Worm (Caenorhabditis elegans) whole organism, L3 larva: ENCODE data around the gene srf-3.

ENCODE experiments used
- R02D3.7 ChIP-seq: fragments of 150-350 bp; optimal IDR thresholded peaks from 2 replicates; lab custom pipeline; 2014; ENCODE audit warnings: missing biosample characterization, missing genetic modification characterization
- ZK546.5 ChIP-seq: sonication (generic microtip); optimal IDR thresholded peaks from 2 replicates; lab custom pipeline; 2017; ENCODE audit warnings: missing biosample characterization, missing genetic modification characterization
- aly-2 ChIP-seq: fragments of 150-350 bp; optimal IDR thresholded peaks from 2 replicates; lab custom pipeline; 2014; ENCODE audit warnings: missing biosample characterization, missing genetic modification characterization
- ama-1 ChIP-seq: fragments of 150-350 bp; optimal IDR thresholded peaks from 2 replicates; lab custom pipeline; 2018
- ceh-16 ChIP-seq: sonication (generic microtip); optimal IDR thresholded peaks from 2 replicates; lab custom pipeline; 2017; ENCODE audit warnings: missing biosample characterization, missing genetic modification characterization
- ceh-28 ChIP-seq: fragments of 150-350 bp; optimal IDR thresholded peaks from 2 replicates; lab custom pipeline; 2014; ENCODE audit warnings: missing biosample characterization, missing genetic modification reagents, missing genetic modification characterization
- ceh-82 ChIP-seq: fragments of 150-350 bp; optimal IDR thresholded peaks from 2 replicates; lab custom pipeline; 2014; ENCODE audit warnings: missing biosample characterization, missing genetic modification characterization
- ceh-9 ChIP-seq: sonication (generic microtip); optimal IDR thresholded peaks from 2 replicates; lab custom pipeline; 2018; ENCODE audit warnings: missing biosample characterization, missing genetic modification characterization
- daf-12 ChIP-seq: fragments of 150-350 bp; optimal IDR thresholded peaks from 2 replicates; lab custom pipeline; 2014; ENCODE audit warnings: missing biosample characterization, missing genetic modification reagents, missing genetic modification characterization
- egl-27 ChIP-seq: sonication (generic microtip); optimal IDR thresholded peaks from 4 replicates; lab custom pipeline; 2017; ENCODE audit warnings: missing biosample characterization, missing genetic modification reagents, missing genetic modification characterization
- elt-1 ChIP-seq: fragments of 150-350 bp; optimal IDR thresholded peaks from 2 replicates; lab custom pipeline; 2014; ENCODE audit warnings: missing biosample characterization, missing genetic modification characterization
- elt-2 ChIP-seq: sonication (generic microtip); optimal IDR thresholded peaks from 2 replicates; lab custom pipeline; 2016; ENCODE audit warnings: missing genetic modification reagents, mild to moderate bottlenecking, missing genetic modification characterization, missing compliant biosample characterization
- elt-3 ChIP-seq, 3 experiments: fragments of 150-350 bp in 1 of 3; sonication (generic microtip) in 2 of 3; optimal IDR thresholded peaks; 2 replicates in 2 of 3; 4 replicates in 1 of 3; lab custom pipeline; 2014 to 2017; ENCODE audit warnings: missing biosample characterization in 3 of 3, missing genetic modification characterization in 3 of 3
- eor-1 ChIP-seq, 2 experiments: fragments of 150-350 bp; optimal IDR thresholded peaks; 2 replicates each; lab custom pipeline; 2014 to 2018; ENCODE audit warnings: missing biosample characterization in 2 of 2, missing genetic modification characterization in 2 of 2
- fkh-10 ChIP-seq: sonication (generic microtip); optimal IDR thresholded peaks from 2 replicates; lab custom pipeline; 2017; ENCODE audit warnings: missing biosample characterization, missing genetic modification reagents, missing genetic modification characterization
- fkh-2 ChIP-seq: fragments of 150-350 bp; optimal IDR thresholded peaks from 2 replicates; lab custom pipeline; 2014; ENCODE audit warnings: missing biosample characterization, missing genetic modification reagents, missing genetic modification characterization
- fos-1 ChIP-seq: fragments of 150-350 bp; optimal IDR thresholded peaks from 2 replicates; lab custom pipeline; 2014; ENCODE audit warnings: missing biosample characterization, missing genetic modification characterization
- hmg-11 ChIP-seq: sonication (generic microtip); optimal IDR thresholded peaks from 2 replicates; lab custom pipeline; 2016; ENCODE audit warnings: missing genetic modification characterization, missing compliant biosample characterization
- jun-1 ChIP-seq: fragments of 150-350 bp; optimal IDR thresholded peaks from 2 replicates; lab custom pipeline; 2014; ENCODE audit warnings: missing biosample characterization, missing genetic modification reagents, missing genetic modification characterization
- lin-39 ChIP-seq: fragments of 150-350 bp; optimal IDR thresholded peaks from 2 replicates; lab custom pipeline; 2018; ENCODE audit warnings: missing biosample characterization, missing genetic modification reagents, missing genetic modification characterization
- lsy-12 ChIP-seq: sonication (generic microtip); optimal IDR thresholded peaks from 2 replicates; lab custom pipeline; 2016; ENCODE audit warnings: mild to moderate bottlenecking, missing genetic modification characterization, missing compliant biosample characterization
- mdl-1 ChIP-seq: fragments of 150-350 bp; optimal IDR thresholded peaks from 2 replicates; lab custom pipeline; 2014; ENCODE audit warnings: missing biosample characterization, missing genetic modification characterization
- mml-1 ChIP-seq: fragments of 150-350 bp; sonication (generic microtip); optimal IDR thresholded peaks from 3 replicates; lab custom pipeline; 2014; ENCODE audit warnings: missing biosample characterization, missing genetic modification characterization
- nfya-1 ChIP-seq: sonication (generic microtip); optimal IDR thresholded peaks from 2 replicates; lab custom pipeline; 2017; ENCODE audit warnings: missing genetic modification characterization, mild to moderate bottlenecking, missing compliant biosample characterization, antibody characterized with exemption, moderate library complexity; ENCODE audit not compliant: insufficient read depth
- nhr-11 ChIP-seq: fragments of 150-350 bp; optimal IDR thresholded peaks from 2 replicates; lab custom pipeline; 2014; ENCODE audit warnings: missing biosample characterization, missing genetic modification characterization
- nhr-12 ChIP-seq: fragments of 150-350 bp; optimal IDR thresholded peaks from 2 replicates; lab custom pipeline; 2014; ENCODE audit warnings: missing biosample characterization, missing genetic modification characterization
- nhr-23 ChIP-seq: fragments of 150-350 bp; optimal IDR thresholded peaks from 2 replicates; lab custom pipeline; 2014; ENCODE audit warnings: missing biosample characterization, missing genetic modification reagents, missing genetic modification characterization
- nhr-237 ChIP-seq: fragments of 150-350 bp; optimal IDR thresholded peaks from 2 replicates; lab custom pipeline; 2014; ENCODE audit warnings: missing biosample characterization, missing genetic modification characterization
- nhr-25 ChIP-seq: sonication (generic microtip); optimal IDR thresholded peaks from 2 replicates; lab custom pipeline; 2017; ENCODE audit warnings: missing biosample characterization, missing genetic modification characterization
- nhr-28 ChIP-seq: fragments of 150-350 bp; optimal IDR thresholded peaks from 2 replicates; lab custom pipeline; 2014; ENCODE audit warnings: missing biosample characterization, missing genetic modification characterization
- nhr-43 ChIP-seq: sonication (generic microtip); optimal IDR thresholded peaks from 2 replicates; lab custom pipeline; 2016; ENCODE audit warnings: mild to moderate bottlenecking, missing genetic modification characterization, missing compliant biosample characterization; ENCODE audit not compliant: poor library complexity, severe bottlenecking
- nhr-67 ChIP-seq: fragments of 150-350 bp; optimal IDR thresholded peaks from 2 replicates; lab custom pipeline; 2014; ENCODE audit warnings: missing biosample characterization, missing genetic modification characterization
- nhr-76 ChIP-seq: fragments of 150-350 bp; sonication (generic microtip); optimal IDR thresholded peaks from 5 replicates; lab custom pipeline; 2014; ENCODE audit warnings: missing biosample characterization, missing genetic modification characterization
- nhr-77 ChIP-seq: fragments of 150-350 bp; optimal IDR thresholded peaks from 2 replicates; lab custom pipeline; 2014; ENCODE audit warnings: missing biosample characterization, missing genetic modification characterization
- pha-4 ChIP-seq: fragments of 150-350 bp; optimal IDR thresholded peaks from 2 replicates; lab custom pipeline; 2014; ENCODE audit warnings: missing biosample characterization, missing genetic modification reagents, missing genetic modification characterization
- pqm-1 ChIP-seq: fragments of 150-350 bp; optimal IDR thresholded peaks from 2 replicates; lab custom pipeline; 2017; ENCODE audit warnings: missing biosample characterization, missing genetic modification characterization, inconsistent platforms
- sea-2 ChIP-seq: fragments of 150-350 bp; sonication (generic microtip); optimal IDR thresholded peaks from 4 replicates; lab custom pipeline; 2014; ENCODE audit warnings: missing biosample characterization, missing genetic modification reagents, missing genetic modification characterization
- skn-1 ChIP-seq: fragments of 150-350 bp; optimal IDR thresholded peaks from 2 replicates; lab custom pipeline; 2014; ENCODE audit warnings: missing biosample characterization, missing genetic modification characterization
- snpc-4 ChIP-seq: fragments of 150-350 bp; optimal IDR thresholded peaks from 2 replicates; lab custom pipeline; 2014; ENCODE audit warnings: missing biosample characterization, missing genetic modification characterization
- tbx-2 ChIP-seq: sonication (generic microtip); optimal IDR thresholded peaks from 2 replicates; lab custom pipeline; 2016; ENCODE audit warnings: mild to moderate bottlenecking, missing genetic modification characterization, missing compliant biosample characterization
- unc-62 ChIP-seq: fragments of 150-350 bp; sonication (generic microtip); optimal IDR thresholded peaks from 4 replicates; lab custom pipeline; 2014; ENCODE audit warnings: missing biosample characterization, missing genetic modification reagents, missing genetic modification characterization
- zag-1 ChIP-seq: fragments of 150-350 bp; optimal IDR thresholded peaks from 2 replicates; lab custom pipeline; 2014; ENCODE audit warnings: missing biosample characterization, missing genetic modification characterization
- ztf-11 ChIP-seq: fragments of 150-350 bp; optimal IDR thresholded peaks from 2 replicates; lab custom pipeline; 2014; ENCODE audit warnings: missing biosample characterization, missing genetic modification characterization
- ztf-4 ChIP-seq: fragments of 150-350 bp; optimal IDR thresholded peaks from 2 replicates; lab custom pipeline; 2014; ENCODE audit warnings: missing biosample characterization, missing genetic modification characterization

The srf-3 gene

DNA sequence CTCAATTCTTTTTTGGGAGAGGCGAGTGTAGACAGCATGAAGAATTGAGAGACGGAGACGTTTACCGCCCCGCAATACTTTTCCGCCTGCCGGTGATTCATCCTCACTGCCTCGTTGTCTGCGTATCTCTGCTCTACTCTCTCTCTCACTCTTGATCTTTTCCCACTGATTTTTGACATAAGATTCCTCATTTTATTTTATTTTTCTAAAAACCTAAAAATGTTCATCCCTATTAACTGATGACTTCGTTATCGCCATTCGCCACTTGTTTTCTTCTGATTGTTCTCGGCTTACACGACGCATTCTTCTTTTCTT is 14.9 kb upstream of the srf-3 start:
- TF ChIP-seq pha-4 (peak; percentile 39), elt-2 (tag; lab: Kevin White, UChicago) (no peak), sea-2 (GFP tag; lab: Kevin White, UChicago) (no peak), ZK546.5 (tag; lab: Kevin White, UChicago) (no peak), elt-1 (tag; lab: Kevin White, UChicago) (no peak), nfya-1 (tag; lab: Kevin White, UChicago) (peak; percentile 33), ztf-11 (no peak), nhr-23 (peak; percentile 35), nhr-28 (tag; lab: Kevin White, UChicago) (no peak), nhr-77 (tag; lab: Kevin White, UChicago) (no peak), jun-1 (tag; lab: Kevin White, UChicago) (no peak), ceh-82 (tag; lab: Kevin White, UChicago) (no peak), nhr-25 (tag; lab: Kevin White, UChicago) (no peak), elt-3 (tag; optimal IDR thresholded peaks at IDR 0.05; lab: Kevin White, UChicago) (no peak)
- TF ChIP-seq, all 47 proteins: peak for 3

DNA sequence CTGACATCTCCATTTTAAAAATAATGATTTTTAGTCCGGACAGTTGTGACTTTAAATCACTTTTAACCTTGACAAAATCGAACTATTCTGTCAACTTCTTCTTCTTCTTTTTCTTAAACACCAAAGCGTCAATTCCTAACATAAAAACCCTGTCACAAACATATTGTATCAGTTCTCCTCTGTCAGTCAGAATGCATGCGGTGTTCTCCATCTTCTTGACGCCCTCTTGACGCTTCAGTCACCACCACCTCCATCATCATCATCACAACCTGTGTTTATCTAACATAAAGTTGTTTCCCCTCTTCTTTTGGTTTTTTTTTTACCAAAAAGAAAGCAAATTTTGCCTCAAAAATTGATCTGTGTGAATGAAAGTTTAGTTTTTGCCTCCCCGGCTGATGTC is 13.9 kb upstream of the srf-3 start:
- TF ChIP-seq nhr-25 (tag; lab: Kevin White, UChicago), result peak; percentile 11
- no peak for TF ChIP-seq ceh-28 (tag; lab: Kevin White, UChicago)

DNA sequence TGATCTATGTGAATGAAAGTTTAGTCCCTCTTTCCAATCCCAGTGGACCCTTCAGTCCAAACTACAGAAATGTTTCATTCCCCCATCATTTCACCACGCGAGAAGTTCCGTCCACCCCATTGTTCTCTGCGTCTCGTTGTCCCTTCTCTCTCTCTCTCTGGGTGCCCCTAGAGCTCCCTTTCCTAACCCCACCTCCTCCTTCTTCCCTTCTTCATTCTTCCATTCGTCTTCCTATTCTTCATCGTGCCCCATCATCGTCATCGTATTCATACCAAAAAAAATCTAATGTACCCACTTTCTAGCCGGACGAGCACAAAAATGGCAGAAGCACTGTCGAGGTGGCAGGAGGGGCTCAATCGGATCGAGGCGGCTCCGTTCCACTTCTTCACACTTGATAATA is 13.1 kb upstream of the srf-3 start, which contains the start of gene M02B1.3:
TSS of gene M02B1.3 (plus strand) at position 301 of the 400 bp plus-strand sequence.
- TF ChIP-seq ama-1 (lab: Kevin White, UChicago), result no peak
- no peak for TF ChIP-seq elt-3 (tag; optimal IDR thresholded peaks at IDR 0.05; lab: Kevin White, UChicago)
- TF ChIP-seq sea-2 (GFP tag; lab: Kevin White, UChicago), result no peak
- TF ChIP-seq pqm-1 (tag; lab: Kevin White, UChicago), result no peak
- TF ChIP-seq ztf-4, result no peak
- TF ChIP-seq pha-4, result no peak
- TF ChIP-seq lin-39 (tag; lab: Kevin White, UChicago), result peak; percentile 7
- TF ChIP-seq jun-1 (tag; lab: Kevin White, UChicago), result no peak
- TF ChIP-seq fos-1 (tag; lab: Kevin White, UChicago), result no peak
- no peak for TF ChIP-seq R02D3.7 (tag; lab: Kevin White, UChicago)
- TF ChIP-seq nfya-1 (tag; lab: Kevin White, UChicago), result peak; percentile 31

DNA sequence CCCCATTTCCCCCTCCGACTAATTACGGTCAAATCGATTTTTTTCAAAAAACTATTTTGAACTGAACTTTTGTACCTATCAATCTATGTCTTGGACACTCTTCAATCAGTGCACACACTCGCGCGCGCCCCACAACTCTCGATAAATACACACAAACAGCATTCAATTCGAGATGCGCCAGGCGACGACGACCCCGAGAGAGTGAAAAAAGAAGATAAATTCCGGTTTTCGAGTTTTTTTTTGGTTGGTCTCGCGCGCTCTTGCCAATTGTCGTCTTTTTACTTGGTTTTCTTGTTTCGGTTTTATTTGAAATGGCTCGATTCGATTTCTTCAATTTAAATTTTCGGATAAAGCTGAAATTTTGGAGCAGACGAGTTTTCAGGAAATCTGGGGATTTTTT is 9.0 kb upstream of the srf-3 start:
- TF ChIP-seq zag-1 (tag; lab: Kevin White, UChicago) (no peak), ztf-11 (no peak), nhr-12 (tag; lab: Kevin White, UChicago) (no peak), ceh-28 (tag; lab: Kevin White, UChicago) (no peak), elt-1 (tag; lab: Kevin White, UChicago) (no peak), daf-12 (tag; lab: Kevin White, UChicago) (no peak), aly-2 (tag; lab: Kevin White, UChicago) (no peak), nfya-1 (tag; lab: Kevin White, UChicago) (peak; percentile 17), ceh-9 (tag; lab: Kevin White, UChicago) (no peak), eor-1 (tag; optimal IDR thresholded peaks at IDR 0.05; lab: Kevin White, UChicago) (no peak), pqm-1 (tag; lab: Kevin White, UChicago) (no peak), R02D3.7 (tag; lab: Kevin White, UChicago) (no peak), lin-39 (tag; lab: Kevin White, UChicago) (no peak), fkh-10 (GFP tag; lab: Kevin White, UChicago) (no peak), fkh-2 (tag; lab: Kevin White, UChicago) (no peak), mml-1 (tag; lab: Kevin White, UChicago) (no peak), ama-1 (lab: Kevin White, UChicago) (no peak), unc-62 (GFP tag; lab: Kevin White, UChicago) (no peak), ceh-16 (tag; lab: Kevin White, UChicago) (no peak), elt-2 (tag; lab: Kevin White, UChicago) (peak; percentile 17), nhr-237 (tag; lab: Kevin White, UChicago) (no peak), skn-1 (tag; lab: Kevin White, UChicago) (no peak), ceh-82 (tag; lab: Kevin White, UChicago) (no peak), tbx-2 (tag; lab: Kevin White, UChicago) (no peak), jun-1 (tag; lab: Kevin White, UChicago) (no peak), snpc-4 (no peak), nhr-43 (tag; lab: Kevin White, UChicago) (no peak), nhr-76 (tag; lab: Kevin White, UChicago) (no peak), mdl-1 (no peak), nhr-25 (tag; lab: Kevin White, UChicago) (peak; percentile 5), pha-4 (peak; percentile 62), nhr-28 (tag; lab: Kevin White, UChicago) (no peak), egl-27 (tag; lab: Kevin White, UChicago) (no peak), lsy-12 (tag; lab: Kevin White, UChicago) (no peak), hmg-11 (tag; lab: Kevin White, UChicago) (peak; percentile 40), nhr-67 (tag; lab: Kevin White, UChicago) (no peak), nhr-23 (no peak), nhr-11 (tag; lab: Kevin White, UChicago) (no peak)
- TF ChIP-seq, all 47 proteins: peak for 5
